Fruit fly (Drosophila melanogaster) whole organism, embryonic: ENCODE results near the gene Cyp309a1.

Experiments
- Ada2b ChIP-seq: fragments of 200-800 bp; sonication (Bioruptor generic); IDR thresholded peaks from 2 replicates; pipeline ENCODE4 v1.3.6; 2022; ENCODE audit warnings: missing biosample characterization, missing genetic modification characterization
- Antp ChIP-seq: fragments of 200-800 bp; sonication (Bioruptor generic); optimal IDR thresholded peaks from 3 replicates; lab custom pipeline; 2016; ENCODE audit warnings: missing biosample characterization, missing genetic modification characterization
- Atf-2 ChIP-seq: fragments of 200-800 bp; sonication (Bioruptor generic); optimal IDR thresholded peaks from 2 replicates; lab custom pipeline; 2016; ENCODE audit warnings: missing biosample characterization, missing genetic modification characterization
- B-H1 ChIP-seq: fragments of 200-800 bp; sonication (Bioruptor generic); IDR thresholded peaks from 3 replicates; pipeline ENCODE4 v1.3.6; 2022; ENCODE audit warnings: missing biosample characterization, missing genetic modification characterization
- CG11456 ChIP-seq: fragments of 200-800 bp; sonication (Bioruptor generic); IDR thresholded peaks from 3 replicates; pipeline ENCODE4 v1.3.6; 2022; ENCODE audit warnings: missing biosample characterization, missing genetic modification characterization
- CG11695 ChIP-seq: fragments of 200-800 bp; sonication (Bioruptor generic); IDR thresholded peaks from 3 replicates; pipeline ENCODE4 v1.3.6; 2022; ENCODE audit warnings: missing biosample characterization, missing genetic modification characterization
- CG1233 ChIP-seq: fragments of 200-800 bp; sonication (Bioruptor generic); optimal IDR thresholded peaks from 4 replicates; lab custom pipeline; 2018; ENCODE audit warnings: missing biosample characterization, mild to moderate bottlenecking, missing genetic modification characterization
- CG12659 ChIP-seq: fragments of 200-800 bp; sonication (Bioruptor generic); optimal IDR thresholded peaks from 3 replicates; lab custom pipeline; 2017; ENCODE audit warnings: mild to moderate bottlenecking, missing biosample characterization, missing genetic modification reagents, missing genetic modification characterization
- CG12769 ChIP-seq: fragments of 200-800 bp; sonication (Bioruptor generic); optimal IDR thresholded peaks from 2 replicates; lab custom pipeline; 2019; ENCODE audit warnings: missing biosample characterization, mild to moderate bottlenecking, missing genetic modification characterization, moderate library complexity
- CG13775 ChIP-seq: fragments of 200-800 bp; sonication (Bioruptor generic); optimal IDR thresholded peaks from 3 replicates; lab custom pipeline; 2017; ENCODE audit warnings: missing biosample characterization, mild to moderate bottlenecking, missing genetic modification characterization
- CG15514 ChIP-seq: fragments of 200-800 bp; sonication (Bioruptor generic); optimal IDR thresholded peaks from 3 replicates; lab custom pipeline; 2017; ENCODE audit warnings: missing biosample characterization, missing genetic modification characterization, mild to moderate bottlenecking, moderate library complexity, missing genetic modification reagents
- CG1603 ChIP-seq: fragments of 200-800 bp; sonication (Bioruptor generic); optimal IDR thresholded peaks from 2 replicates; lab custom pipeline; 2019; ENCODE audit warnings: missing biosample characterization, mild to moderate bottlenecking, missing genetic modification characterization, moderate library complexity
- CG18262 ChIP-seq: fragments of 200-800 bp; optimal IDR thresholded peaks from 3 replicates; lab custom pipeline; 2019; ENCODE audit warnings: missing biosample characterization, mild to moderate bottlenecking, missing genetic modification characterization, moderate library complexity
- CG2120 ChIP-seq: fragments of 200-800 bp; sonication (Bioruptor generic); optimal IDR thresholded peaks from 3 replicates; lab custom pipeline; 2016; ENCODE audit warnings: missing biosample characterization, missing genetic modification characterization
- CG31441 ChIP-seq: fragments of 200-800 bp; sonication (Bioruptor generic); IDR thresholded peaks from 2 replicates; pipeline ENCODE4 v1.3.6; 2022; ENCODE audit warnings: missing biosample characterization, missing genetic modification characterization
- CG42726 ChIP-seq: fragments of 200-800 bp; sonication (Bioruptor generic); IDR thresholded peaks from 2 replicates; pipeline ENCODE4 v1.3.6; 2022; ENCODE audit warnings: missing biosample characterization, missing genetic modification characterization; ENCODE audit not compliant: partially characterized antibody
- CG6813 ChIP-seq: fragments of 200-800 bp; sonication (Bioruptor generic); optimal IDR thresholded peaks from 2 replicates; lab custom pipeline; 2017; ENCODE audit warnings: missing biosample characterization, missing genetic modification characterization, mild to moderate bottlenecking, moderate library complexity, missing genetic modification reagents
- CG7556 ChIP-seq: fragments of 200-800 bp; sonication (Bioruptor generic); optimal IDR thresholded peaks from 2 replicates; lab custom pipeline; 2017; ENCODE audit warnings: missing biosample characterization, mild to moderate bottlenecking, missing genetic modification characterization
- CG9817 ChIP-seq: fragments of 200-800 bp; sonication (Bioruptor generic); optimal IDR thresholded peaks from 2 replicates; lab custom pipeline; 2018; ENCODE audit warnings: missing biosample characterization, mild to moderate bottlenecking, missing genetic modification characterization, moderate library complexity
- CG9876 ChIP-seq: fragments of 200-800 bp; sonication (Bioruptor generic); optimal IDR thresholded peaks from 2 replicates; lab custom pipeline; 2016; ENCODE audit warnings: missing biosample characterization, missing genetic modification characterization
- HLH3B ChIP-seq: fragments of 200-800 bp; sonication (Bioruptor generic); IDR thresholded peaks from 2 replicates; pipeline ENCODE4 v1.3.6; 2022; ENCODE audit warnings: missing biosample characterization, missing genetic modification characterization
- HmgZ ChIP-seq: fragments of 200-800 bp; sonication (Bioruptor generic); optimal IDR thresholded peaks from 2 replicates; lab custom pipeline; 2018; ENCODE audit warnings: missing biosample characterization, mild to moderate bottlenecking, missing genetic modification characterization
- Hmr ChIP-seq: fragments of 200-800 bp; sonication (Bioruptor generic); optimal IDR thresholded peaks from 3 replicates; lab custom pipeline; 2017; ENCODE audit warnings: mild to moderate bottlenecking, missing biosample characterization, missing genetic modification reagents, missing genetic modification characterization
- Hr51 ChIP-seq, 2 experiments: fragments of 200-800 bp; sonication (Bioruptor generic); optimal IDR thresholded peaks; 2 replicates in 1 of 2; 3 replicates in 1 of 2; lab custom pipeline; 2016 to 2018; ENCODE audit warnings: missing biosample characterization in 2 of 2, missing genetic modification characterization in 2 of 2, mild to moderate bottlenecking in 1 of 2, moderate library complexity in 1 of 2
- Hsf ChIP-seq: fragments of 200-800 bp; sonication (Bioruptor generic); optimal IDR thresholded peaks from 3 replicates; lab custom pipeline; 2016; ENCODE audit warnings: missing biosample characterization, missing genetic modification characterization
- Meics ChIP-seq: fragments of 200-800 bp; sonication (Bioruptor generic); optimal IDR thresholded peaks from 2 replicates; lab custom pipeline; 2017; ENCODE audit warnings: missing biosample characterization, mild to moderate bottlenecking, missing genetic modification characterization
- PHDP ChIP-seq: fragments of 200-800 bp; sonication (Bioruptor generic); optimal IDR thresholded peaks from 3 replicates; lab custom pipeline; 2018; ENCODE audit warnings: missing biosample characterization, mild to moderate bottlenecking, missing genetic modification characterization, moderate library complexity
- Ptx1 ChIP-seq: fragments of 200-800 bp; sonication (Bioruptor generic); IDR thresholded peaks from 2 replicates; pipeline ENCODE4 v1.3.6; 2022; ENCODE audit warnings: missing biosample characterization, missing genetic modification characterization
- Spps ChIP-seq: fragments of 200-800 bp; sonication (Bioruptor generic); optimal IDR thresholded peaks from 2 replicates; lab custom pipeline; 2018; ENCODE audit warnings: missing biosample characterization, mild to moderate bottlenecking, missing genetic modification characterization
- Ssrp ChIP-seq: fragments of 200-800 bp; sonication (Bioruptor generic); optimal IDR thresholded peaks from 2 replicates; lab custom pipeline; 2018; ENCODE audit warnings: missing biosample characterization, mild to moderate bottlenecking, missing genetic modification characterization, moderate library complexity
- Xbp1 ChIP-seq: fragments of 200-800 bp; sonication (Bioruptor generic); optimal IDR thresholded peaks from 3 replicates; lab custom pipeline; 2016; ENCODE audit warnings: missing biosample characterization, mild to moderate bottlenecking, missing genetic modification characterization
- btn ChIP-seq: fragments of 200-800 bp; sonication (Bioruptor generic); optimal IDR thresholded peaks from 2 replicates; lab custom pipeline; 2016; ENCODE audit warnings: missing biosample characterization, missing genetic modification characterization
- caup ChIP-seq: fragments of 200-800 bp; sonication (Bioruptor generic); optimal IDR thresholded peaks from 3 replicates; lab custom pipeline; 2017; ENCODE audit warnings: missing biosample characterization, mild to moderate bottlenecking, missing genetic modification characterization, moderate library complexity; ENCODE audit not compliant: severe bottlenecking
- chn ChIP-seq: fragments of 200-800 bp; sonication (Bioruptor generic); optimal IDR thresholded peaks from 2 replicates; lab custom pipeline; 2016; ENCODE audit warnings: missing biosample characterization, missing genetic modification characterization
- dm ChIP-seq: fragments of 200-800 bp; sonication (Bioruptor generic); optimal IDR thresholded peaks from 3 replicates; lab custom pipeline; 2016; ENCODE audit warnings: missing biosample characterization, missing genetic modification characterization
- dmrt11E ChIP-seq: fragments of 200-800 bp; sonication (Bioruptor generic); optimal IDR thresholded peaks from 3 replicates; lab custom pipeline; 2018; ENCODE audit warnings: missing biosample characterization, mild to moderate bottlenecking, missing genetic modification characterization, moderate library complexity
- dmrt99B ChIP-seq: fragments of 200-800 bp; sonication (Bioruptor generic); optimal IDR thresholded peaks from 2 replicates; lab custom pipeline; 2018; ENCODE audit warnings: missing biosample characterization, mild to moderate bottlenecking, missing genetic modification characterization, moderate library complexity
- fd96Cb ChIP-seq: fragments of 200-800 bp; sonication (Bioruptor generic); optimal IDR thresholded peaks from 2 replicates; lab custom pipeline; 2018; ENCODE audit warnings: missing biosample characterization, mild to moderate bottlenecking, missing genetic modification characterization, moderate library complexity
- gem ChIP-seq: fragments of 200-800 bp; sonication (Bioruptor generic); optimal IDR thresholded peaks from 2 replicates; lab custom pipeline; 2019; ENCODE audit warnings: missing biosample characterization, mild to moderate bottlenecking, missing genetic modification characterization, moderate library complexity
- her ChIP-seq: fragments of 200-800 bp; sonication (Bioruptor generic); optimal IDR thresholded peaks from 2 replicates; lab custom pipeline; 2016; ENCODE audit warnings: missing biosample characterization, missing genetic modification characterization
- hkb ChIP-seq, 2 experiments: fragments of 200-800 bp in 1 of 2; fragments of >200 bp in 1 of 2; sonication (Bioruptor generic) in 1 of 2; IDR thresholded peaks in 1 of 2; optimal IDR thresholded peaks in 1 of 2; 2 replicates each; pipeline versions ENCODE4 v1.3.6 to Lab custom; 2017 to 2022; ENCODE audit warnings: missing biosample characterization in 1 of 2, missing genetic modification characterization in 1 of 2
- lab ChIP-seq: fragments of 200-800 bp; sonication (Bioruptor generic); optimal IDR thresholded peaks from 3 replicates; lab custom pipeline; 2017; ENCODE audit warnings: missing biosample characterization, missing genetic modification characterization, mild to moderate bottlenecking, moderate library complexity, missing genetic modification reagents
- lilli ChIP-seq: fragments of 200-800 bp; sonication (Bioruptor generic); optimal IDR thresholded peaks from 3 replicates; lab custom pipeline; 2016; ENCODE audit warnings: missing biosample characterization, missing genetic modification characterization
- pan ChIP-seq, 4 experiments: fragments of >200 bp in 3 of 4; fragments of 200-800 bp in 1 of 4; sonication (Bioruptor generic) in 1 of 4; optimal IDR thresholded peaks in 3 of 4; IDR thresholded peaks in 1 of 4; 2 replicates each; pipeline versions ENCODE4 v1.3.6 to Lab custom; 2017 to 2022; ENCODE audit warnings: missing biosample characterization in 2 of 4, missing genetic modification characterization in 2 of 4, mixed read lengths in 1 of 4
- sens-2 ChIP-seq: fragments of 200-800 bp; sonication (Bioruptor generic); IDR thresholded peaks from 2 replicates; pipeline ENCODE4 v1.3.6; 2022; ENCODE audit warnings: missing biosample characterization, missing genetic modification characterization
- tin ChIP-seq: fragments of 200-800 bp; sonication (Bioruptor generic); optimal IDR thresholded peaks from 3 replicates; lab custom pipeline; 2016; ENCODE audit warnings: missing biosample characterization, missing genetic modification characterization

Cyp309a1 gene

dm6 chr2L:2542491-2542890, 22.1 kb downstream of the Cyp309a1 start (continued):
- TF ChIP-seq pan (optimal IDR thresholded peaks at IDR 0.05; lab: Kevin White, UChicago) (no peak), pan (GFP tag; optimal IDR thresholded peaks at IDR 0.05 in 1 of 2, IDR thresholded peaks at IDR 0.05 in 1 of 2) (peak in 1 of 2 experiments; percentile 21), Atf-2 (GFP tag; lab: Kevin White, UChicago) (no peak), Ada2b (GFP tag; lab: Robert Waterston, UW) (0 out of 2 replicates have a peak, but pooled peaks have one; percentile 34), hkb (optimal IDR thresholded peaks at IDR 0.05; lab: Kevin White, UChicago) (no peak), hkb (GFP tag; IDR thresholded peaks at IDR 0.05; lab: Robert Waterston, UW) (0 out of 2 replicates have a peak, but pooled peaks have one; percentile 24), dmrt99B (tag; lab: Kevin White, UChicago) (peak; percentile 44), btn (GFP tag; lab: Kevin White, UChicago) (no peak), CG2120 (GFP tag; lab: Kevin White, UChicago) (peak; percentile 49)

- TF ChIP-seq CG9817 (tag; lab: Kevin White, UChicago) (peak; percentile 31), caup (GFP tag; lab: Kevin White, UChicago) (peak; percentile 23), Spps (tag; lab: Kevin White, UChicago) (no peak), CG12769 (tag; lab: Kevin White, UChicago) (peak; percentile 56), chn (no peak), CG9876 (GFP tag; lab: Kevin White, UChicago) (no peak), HLH3B (peak; percentile 34; the same call in 1 of the 2 replicates), HmgZ (tag; lab: Kevin White, UChicago) (no peak), CG6813 (GFP tag; lab: Kevin White, UChicago) (peak; percentile 10), lab (GFP tag; lab: Kevin White, UChicago) (peak; percentile 59), CG7556 (peak; percentile 35), CG1603 (tag; lab: Kevin White, UChicago) (peak; percentile 53), CG11456 (GFP tag; lab: Robert Waterston, UW) (peak; percentile 40; the same call in 1 of the 3 replicates), CG15514 (GFP tag; lab: Kevin White, UChicago) (peak; percentile 17), Meics (GFP tag; lab: Kevin White, UChicago) (peak; percentile 32), Ptx1 (GFP tag; lab: Robert Waterston, UW) (peak; percentile 28; the same call in 1 of the 2 replicates), CG31441 (GFP tag; lab: Robert Waterston, UW) (0 out of 2 replicates have a peak, but pooled peaks have one; percentile 15), CG12659 (GFP tag; lab: Kevin White, UChicago) (no peak), CG11695 (GFP tag; lab: Robert Waterston, UW) (0 out of 3 replicates have a peak, but pooled peaks have one; percentile 19), PHDP (no peak), her (no peak), CG2120 (GFP tag; lab: Kevin White, UChicago) (peak; percentile 44), Antp (peak; percentile 41), Ssrp (no peak), CG1233 (peak; percentile 13), CG13775 (GFP tag; lab: Kevin White, UChicago) (no peak), CG18262 (no peak), CG42726 (GFP tag; lab: Robert Waterston, UW) (no peak), tin (peak; percentile 10), Xbp1 (GFP tag; lab: Kevin White, UChicago) (peak; percentile 32), sens-2 (GFP tag; lab: Robert Waterston, UW) (0 out of 2 replicates have a peak, but pooled peaks have one; percentile 18), dm (GFP tag; lab: Kevin White, UChicago) (no peak), Hmr (peak; percentile 19), Hr51 (GFP tag; optimal IDR thresholded peaks at IDR 0.05; lab: Kevin White, UChicago) (peak in 1 of 2 experiments; percentile 29), Hsf (GFP tag; lab: Kevin White, UChicago) (peak; percentile 10), lilli (GFP tag; lab: Kevin White, UChicago) (peak; percentile 15), fd96Cb (tag; lab: Kevin White, UChicago) (peak; percentile 13), dmrt99B (tag; lab: Kevin White, UChicago) (peak; percentile 67), B-H1 (GFP tag; lab: Robert Waterston, UW) (no peak), dmrt11E (tag; lab: Kevin White, UChicago) (no peak), gem (tag; lab: Kevin White, UChicago) (peak; percentile 42)
Observed at dm6 chr2L:2528097-2528496, 36.5 kb downstream of the Cyp309a1 start.
